Worm (Caenorhabditis elegans) whole organism, early embryonic: ENCODE results near the gene F49H12.3.

Experiments
- ama-1 ChIP-seq: fragments of 150-350 bp; optimal IDR thresholded peaks from 2 replicates; lab custom pipeline; 2014
- ceh-36 ChIP-seq: sonication (generic microtip); optimal IDR thresholded peaks from 2 replicates; lab custom pipeline; 2016; ENCODE audit warnings: missing genetic modification characterization, inconsistent platforms, missing compliant biosample characterization
- hmbx-1 ChIP-seq: sonication (generic microtip); optimal IDR thresholded peaks from 2 replicates; lab custom pipeline; 2016; ENCODE audit warnings: mild to moderate bottlenecking, missing genetic modification characterization, missing compliant biosample characterization
- hnd-1 ChIP-seq: sonication (generic microtip); optimal IDR thresholded peaks from 2 replicates; lab custom pipeline; 2016; ENCODE audit warnings: missing genetic modification characterization, missing compliant biosample characterization

ce11 chrX:2090493-2090892, 6.3 kb downstream of the F49H12.3 start:
- TF ChIP-seq hnd-1 (tag; lab: Kevin White, UChicago) (no peak), ama-1 (lab: Kevin White, UChicago) (no peak), hmbx-1 (tag; lab: Kevin White, UChicago) (no peak), ceh-36 (tag; lab: Kevin White, UChicago) (no peak)
